Worm (Caenorhabditis elegans) whole organism, L1 larva: ENCODE data around the gene ist-1.

Experiments used
- ama-1 ChIP-seq: fragments of 150-350 bp; optimal IDR thresholded peaks from 2 replicates; lab custom pipeline; 2014
- elt-3 ChIP-seq, 6 experiments: fragments of 150-350 bp in 1 of 6; sonication (generic microtip); optimal IDR thresholded peaks; 2 replicates each; lab custom pipeline; 2017 to 2018; ENCODE audit warnings: missing biosample characterization in 6 of 6, missing genetic modification characterization in 6 of 6, inconsistent platforms in 1 of 6
- fkh-10 ChIP-seq: sonication (generic microtip); optimal IDR thresholded peaks from 2 replicates; lab custom pipeline; 2017; ENCODE audit warnings: missing biosample characterization, missing genetic modification reagents, missing genetic modification characterization
- fkh-4 ChIP-seq: sonication (generic microtip); optimal IDR thresholded peaks from 2 replicates; lab custom pipeline; 2016; ENCODE audit warnings: missing compliant biosample characterization, missing genetic modification characterization, borderline replicate concordance
- lin-39 ChIP-seq: fragments of 150-350 bp; optimal IDR thresholded peaks from 2 replicates; lab custom pipeline; 2014; ENCODE audit warnings: missing biosample characterization, missing genetic modification reagents, missing genetic modification characterization
- pax-3 ChIP-seq: fragments of 200-800 bp; sonication (Bioruptor generic); optimal IDR thresholded peaks from 2 replicates; lab custom pipeline; 2018; ENCODE audit warnings: mild to moderate bottlenecking, missing genetic modification characterization, moderate library complexity, missing compliant biosample characterization
- snpc-4 ChIP-seq: fragments of 150-350 bp; optimal IDR thresholded peaks from 2 replicates; lab custom pipeline; 2014; ENCODE audit warnings: missing biosample characterization, missing genetic modification characterization
- tbx-2 ChIP-seq: sonication (generic microtip); optimal IDR thresholded peaks from 2 replicates; lab custom pipeline; 2016; ENCODE audit warnings: missing genetic modification characterization, missing compliant biosample characterization

DNA sequence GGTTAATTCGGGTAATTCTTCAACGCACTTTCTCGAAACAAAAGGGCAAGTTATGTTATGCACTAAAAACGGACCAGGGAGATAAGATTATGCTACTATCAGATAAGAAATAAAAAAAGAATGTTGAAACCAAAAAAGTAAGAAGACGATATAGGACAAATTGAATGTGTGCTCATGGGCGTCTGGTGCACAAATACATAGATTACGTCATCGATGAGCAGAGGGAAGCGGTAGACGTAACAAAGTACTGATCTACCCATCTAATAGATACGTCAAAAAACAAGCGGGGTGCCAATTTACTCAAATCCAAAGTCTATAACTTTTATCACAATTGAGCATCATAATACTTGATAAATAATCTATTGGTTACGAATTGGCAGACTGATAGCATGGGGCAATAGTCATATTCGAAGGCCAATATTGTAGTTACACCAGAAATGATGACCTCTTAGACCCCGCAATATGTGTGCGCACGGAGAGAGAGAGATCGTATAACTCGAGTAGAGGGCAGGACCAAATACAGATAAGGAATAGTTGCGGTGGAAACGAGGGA is 25.6 kb downstream of the ist-1 start:
- no peak for TF ChIP-seq pax-3 (tag; lab: Kevin White, UChicago)
- TF ChIP-seq fkh-10 = no peak
- no peak for TF ChIP-seq snpc-4 (tag; lab: Kevin White, UChicago)
- no peak for TF ChIP-seq elt-3 (tag; optimal IDR thresholded peaks at IDR 0.05; lab: Kevin White, UChicago)
- TF ChIP-seq tbx-2 (tag; lab: Kevin White, UChicago) = no peak
- no peak for TF ChIP-seq fkh-4 (tag; lab: Kevin White, UChicago)
- no peak for TF ChIP-seq lin-39 (tag; lab: Kevin White, UChicago)
- TF ChIP-seq ama-1 (lab: Kevin White, UChicago) = no peak
